Fruit fly (Drosophila melanogaster) whole organism, wandering third instar larva: ENCODE results near the gene dpr10.

Source experiments
- CG9705 ChIP-seq: fragments of 200-800 bp; sonication (Bioruptor generic); optimal IDR thresholded peaks from 2 replicates; lab custom pipeline; 2018; ENCODE audit warnings: missing biosample characterization, mild to moderate bottlenecking, missing genetic modification characterization
- CrebA ChIP-seq: fragments of 200-800 bp; sonication (Bioruptor generic); optimal IDR thresholded peaks from 2 replicates; lab custom pipeline; 2016; ENCODE audit warnings: missing biosample characterization, mild to moderate bottlenecking, missing genetic modification characterization, borderline replicate concordance
- Myc ChIP-seq: fragments of >200 bp; optimal IDR thresholded peaks from 2 replicates; lab custom pipeline; 2017
- OdsH ChIP-seq: fragments of 200-800 bp; sonication (Bioruptor generic); optimal IDR thresholded peaks from 2 replicates; lab custom pipeline; 2016; ENCODE audit warnings: missing biosample characterization, mild to moderate bottlenecking, missing genetic modification characterization
- Sp1 ChIP-seq: fragments of 200-800 bp; sonication (Bioruptor generic); optimal IDR thresholded peaks from 3 replicates; lab custom pipeline; 2019; ENCODE audit warnings: missing biosample characterization, mild to moderate bottlenecking, missing genetic modification characterization, moderate library complexity
- br ChIP-seq: fragments of 200-800 bp; sonication (Bioruptor generic); optimal IDR thresholded peaks from 2 replicates; lab custom pipeline; 2016; ENCODE audit warnings: missing biosample characterization, missing genetic modification characterization
- dmrt93B ChIP-seq: fragments of 200-800 bp; sonication (Bioruptor generic); optimal IDR thresholded peaks from 2 replicates; lab custom pipeline; 2018; ENCODE audit warnings: missing biosample characterization, mild to moderate bottlenecking, missing genetic modification characterization
- h ChIP-seq: fragments of 200-800 bp; sonication (Bioruptor generic); optimal IDR thresholded peaks from 3 replicates; lab custom pipeline; 2016; ENCODE audit warnings: missing biosample characterization, mild to moderate bottlenecking, missing genetic modification characterization
- lola ChIP-seq: fragments of >200 bp; optimal IDR thresholded peaks from 2 replicates; lab custom pipeline; 2017; ENCODE audit warnings: missing biosample characterization, missing genetic modification characterization
- rgr ChIP-seq: fragments of 200-800 bp; sonication (Bioruptor generic); optimal IDR thresholded peaks from 3 replicates; lab custom pipeline; 2016; ENCODE audit warnings: missing biosample characterization, mild to moderate bottlenecking, missing genetic modification characterization
- sage ChIP-seq: fragments of 200-800 bp; sonication (Bioruptor generic); optimal IDR thresholded peaks from 2 replicates; lab custom pipeline; 2016; ENCODE audit warnings: missing biosample characterization, mild to moderate bottlenecking, missing genetic modification characterization

- TF ChIP-seq Sp1 (GFP tag; lab: Kevin White, UChicago) = no peak
- no peak for TF ChIP-seq br
- TF ChIP-seq dmrt93B (GFP tag; lab: Kevin White, UChicago) = no peak
- TF ChIP-seq h (GFP tag; lab: Kevin White, UChicago) = no peak
- TF ChIP-seq OdsH (GFP tag; lab: Kevin White, UChicago) = no peak
- no peak for TF ChIP-seq CrebA (GFP tag; lab: Kevin White, UChicago)
- no peak for TF ChIP-seq Myc
- no peak for TF ChIP-seq CG9705
- TF ChIP-seq sage = no peak
- no peak for TF ChIP-seq lola (GFP tag; lab: Kevin White, UChicago)
- no peak for TF ChIP-seq rgr (GFP tag; lab: Kevin White, UChicago)
These were observed 29.8 kb downstream of the dpr10 start for dm6 chr3L:10156080-10156479.
